Worm (Caenorhabditis elegans) whole organism, L1 larva: Measurements from ENCODE around the gene F21D5.5.

Experiments used
- F16B12.6 ChIP-seq: fragments of 150-350 bp; optimal IDR thresholded peaks from 2 replicates; lab custom pipeline; 2014; ENCODE audit warnings: missing biosample characterization, missing genetic modification characterization
- Y116A8C.19 ChIP-seq: sonication (generic microtip); optimal IDR thresholded peaks from 2 replicates; lab custom pipeline; 2016; ENCODE audit warnings: missing compliant biosample characterization, missing genetic modification characterization, borderline replicate concordance
- ceh-63 ChIP-seq: fragments of 200-800 bp; sonication (Bioruptor generic); optimal IDR thresholded peaks from 2 replicates; lab custom pipeline; 2018; ENCODE audit warnings: mild to moderate bottlenecking, missing genetic modification characterization, missing compliant biosample characterization
- ceh-82 ChIP-seq, 3 experiments: fragments of 150-350 bp in 1 of 3; sonication (generic microtip) in 2 of 3; optimal IDR thresholded peaks; 2 replicates each; lab custom pipeline; 2014 to 2017; ENCODE audit warnings: missing biosample characterization in 3 of 3, missing genetic modification characterization in 3 of 3
- ces-1 ChIP-seq: fragments of 150-350 bp; optimal IDR thresholded peaks from 2 replicates; lab custom pipeline; 2014; ENCODE audit warnings: missing biosample characterization, missing genetic modification reagents, missing genetic modification characterization
- dpl-1 ChIP-seq, 3 experiments: fragments of 150-350 bp in 2 of 3; sonication (generic microtip) in 1 of 3; optimal IDR thresholded peaks; 2 replicates each; lab custom pipeline; 2014 to 2017; ENCODE audit warnings: missing biosample characterization in 3 of 3, missing genetic modification characterization in 3 of 3, missing genetic modification reagents in 3 of 3
- dsc-1 ChIP-seq: sonication (generic microtip); optimal IDR thresholded peaks from 2 replicates; lab custom pipeline; 2016; ENCODE audit warnings: mild to moderate bottlenecking, missing genetic modification characterization, missing compliant biosample characterization
- efl-1 ChIP-seq, 4 experiments: fragments of 150-350 bp; optimal IDR thresholded peaks in 3 of 4; peaks in 1 of 4; 1 replicate in 1 of 4; 2 replicates in 3 of 4; lab custom pipeline; 2014; ENCODE audit warnings: missing biosample characterization in 2 of 4, missing genetic modification characterization in 2 of 4, missing genetic modification reagents in 2 of 4
- efl-3 ChIP-seq: fragments of 200-800 bp; sonication (Bioruptor generic); optimal IDR thresholded peaks from 2 replicates; lab custom pipeline; 2018; ENCODE audit warnings: mild to moderate bottlenecking, missing genetic modification characterization, missing compliant biosample characterization
- ets-5 ChIP-seq: fragments of 200-800 bp; sonication (Bioruptor generic); IDR thresholded peaks from 2 replicates; pipeline ENCODE4 v1.3.6; 2022; ENCODE audit warnings: missing genetic modification characterization, missing compliant biosample characterization
- fkh-10 ChIP-seq: sonication (generic microtip); optimal IDR thresholded peaks from 2 replicates; lab custom pipeline; 2017; ENCODE audit warnings: missing biosample characterization, missing genetic modification reagents, missing genetic modification characterization
- fkh-8 ChIP-seq: sonication (generic microtip); optimal IDR thresholded peaks from 2 replicates; lab custom pipeline; 2016; ENCODE audit warnings: mild to moderate bottlenecking, missing genetic modification characterization, missing compliant biosample characterization
- hpl-2 ChIP-seq: fragments of 150-350 bp; optimal IDR thresholded peaks from 2 replicates; lab custom pipeline; 2014; ENCODE audit warnings: missing biosample characterization, missing genetic modification reagents, missing genetic modification characterization
- irx-1 ChIP-seq: sonication (generic microtip); optimal IDR thresholded peaks from 2 replicates; lab custom pipeline; 2016; ENCODE audit warnings: missing genetic modification characterization, missing compliant biosample characterization
- isw-1 ChIP-seq: fragments of 200-800 bp; sonication (Bioruptor generic); IDR thresholded peaks from 2 replicates; pipeline ENCODE4 v1.3.6; 2022; ENCODE audit warnings: missing genetic modification characterization, missing compliant biosample characterization
- lin-14 ChIP-seq: fragments of 200-800 bp; sonication (Bioruptor generic); optimal IDR thresholded peaks from 2 replicates; lab custom pipeline; 2018; ENCODE audit warnings: mild to moderate bottlenecking, missing genetic modification characterization, moderate library complexity, missing compliant biosample characterization
- lin-15B ChIP-seq: fragments of 150-350 bp; sonication (generic microtip); optimal IDR thresholded peaks from 3 replicates; lab custom pipeline; 2014; ENCODE audit warnings: missing biosample characterization, missing genetic modification characterization
- lin-35 ChIP-seq, 2 experiments: fragments of 150-350 bp; optimal IDR thresholded peaks; 2 replicates each; lab custom pipeline; 2014; ENCODE audit warnings: missing biosample characterization in 2 of 2, missing genetic modification characterization in 2 of 2, missing genetic modification reagents in 2 of 2
- lsy-2 ChIP-seq, 2 experiments: fragments of 150-350 bp; optimal IDR thresholded peaks; 2 replicates each; lab custom pipeline; 2014; ENCODE audit warnings: missing biosample characterization in 2 of 2, missing genetic modification characterization in 2 of 2
- mef-2 ChIP-seq: fragments of 150-350 bp; optimal IDR thresholded peaks from 2 replicates; lab custom pipeline; 2014; ENCODE audit warnings: missing biosample characterization, missing genetic modification characterization
- mep-1 ChIP-seq: fragments of 150-350 bp; optimal IDR thresholded peaks from 2 replicates; lab custom pipeline; 2014; ENCODE audit warnings: missing biosample characterization, missing genetic modification characterization
- nhr-11 ChIP-seq: fragments of 150-350 bp; optimal IDR thresholded peaks from 2 replicates; lab custom pipeline; 2014; ENCODE audit warnings: missing biosample characterization, missing genetic modification characterization
- nhr-12 ChIP-seq: sonication (generic microtip); optimal IDR thresholded peaks from 2 replicates; lab custom pipeline; 2017; ENCODE audit warnings: missing biosample characterization, missing genetic modification characterization
- nhr-20 ChIP-seq: sonication (generic microtip); optimal IDR thresholded peaks from 2 replicates; lab custom pipeline; 2016; ENCODE audit warnings: mild to moderate bottlenecking, missing genetic modification characterization, missing compliant biosample characterization
- nhr-28 ChIP-seq: fragments of 150-350 bp; optimal IDR thresholded peaks from 2 replicates; lab custom pipeline; 2014; ENCODE audit warnings: missing biosample characterization, missing genetic modification characterization
- nhr-47 ChIP-seq: sonication (generic microtip); optimal IDR thresholded peaks from 2 replicates; lab custom pipeline; 2016; ENCODE audit warnings: mild to moderate bottlenecking, missing genetic modification characterization, moderate library complexity, missing compliant biosample characterization
- nhr-71 ChIP-seq: sonication (generic microtip); optimal IDR thresholded peaks from 2 replicates; lab custom pipeline; 2016; ENCODE audit warnings: mild to moderate bottlenecking, missing genetic modification characterization, moderate library complexity, missing compliant biosample characterization
- nhr-77 ChIP-seq: fragments of 150-350 bp; optimal IDR thresholded peaks from 2 replicates; lab custom pipeline; 2014; ENCODE audit warnings: missing biosample characterization, missing genetic modification characterization
- nhr-90 ChIP-seq: sonication (generic microtip); optimal IDR thresholded peaks from 2 replicates; lab custom pipeline; 2016; ENCODE audit warnings: mild to moderate bottlenecking, missing genetic modification characterization, missing compliant biosample characterization; ENCODE audit not compliant: poor library complexity
- rnt-1 ChIP-seq: sonication (generic microtip); optimal IDR thresholded peaks from 2 replicates; lab custom pipeline; 2016; ENCODE audit warnings: mild to moderate bottlenecking, missing genetic modification characterization, moderate library complexity, missing compliant biosample characterization
- skn-1 ChIP-seq: fragments of 150-350 bp; optimal IDR thresholded peaks from 2 replicates; lab custom pipeline; 2014; ENCODE audit warnings: missing biosample characterization, missing genetic modification characterization
- snpc-4 ChIP-seq: fragments of 150-350 bp; optimal IDR thresholded peaks from 2 replicates; lab custom pipeline; 2014; ENCODE audit warnings: missing biosample characterization, missing genetic modification characterization
- snu-23 ChIP-seq: sonication (generic microtip); optimal IDR thresholded peaks from 2 replicates; lab custom pipeline; 2016; ENCODE audit warnings: missing genetic modification characterization, missing compliant biosample characterization
- sox-4 ChIP-seq: sonication (generic microtip); optimal IDR thresholded peaks from 2 replicates; lab custom pipeline; 2016; ENCODE audit warnings: missing genetic modification characterization, missing compliant biosample characterization
- sptf-1 ChIP-seq: fragments of 150-350 bp; optimal IDR thresholded peaks from 2 replicates; lab custom pipeline; 2014; ENCODE audit warnings: missing biosample characterization, missing genetic modification characterization
- swsn-7 ChIP-seq: sonication (generic microtip); optimal IDR thresholded peaks from 2 replicates; lab custom pipeline; 2016; ENCODE audit warnings: missing genetic modification characterization, missing compliant biosample characterization
- tbx-2 ChIP-seq: sonication (generic microtip); optimal IDR thresholded peaks from 2 replicates; lab custom pipeline; 2016; ENCODE audit warnings: missing genetic modification characterization, missing compliant biosample characterization
- unc-86 ChIP-seq: sonication (generic microtip); optimal IDR thresholded peaks from 2 replicates; lab custom pipeline; 2016; ENCODE audit warnings: missing genetic modification characterization, missing compliant biosample characterization
- unc-98 ChIP-seq: fragments of 200-800 bp; sonication (Bioruptor generic); IDR thresholded peaks from 2 replicates; pipeline ENCODE4 v1.3.6; 2022; ENCODE audit warnings: missing genetic modification characterization, missing compliant biosample characterization
- vab-15 ChIP-seq: sonication (generic microtip); optimal IDR thresholded peaks from 2 replicates; lab custom pipeline; 2017; ENCODE audit warnings: missing genotype, mild to moderate bottlenecking, missing genetic modification characterization, missing compliant biosample characterization
- xbp-1 ChIP-seq: sonication (generic microtip); optimal IDR thresholded peaks from 2 replicates; lab custom pipeline; 2016; ENCODE audit warnings: missing genetic modification characterization, missing compliant biosample characterization
- zip-4 ChIP-seq: fragments of 200-800 bp; sonication (Bioruptor generic); optimal IDR thresholded peaks from 2 replicates; lab custom pipeline; 2018; ENCODE audit warnings: mild to moderate bottlenecking, missing genetic modification characterization, moderate library complexity, missing compliant biosample characterization

The F21D5.5 gene

DNA sequence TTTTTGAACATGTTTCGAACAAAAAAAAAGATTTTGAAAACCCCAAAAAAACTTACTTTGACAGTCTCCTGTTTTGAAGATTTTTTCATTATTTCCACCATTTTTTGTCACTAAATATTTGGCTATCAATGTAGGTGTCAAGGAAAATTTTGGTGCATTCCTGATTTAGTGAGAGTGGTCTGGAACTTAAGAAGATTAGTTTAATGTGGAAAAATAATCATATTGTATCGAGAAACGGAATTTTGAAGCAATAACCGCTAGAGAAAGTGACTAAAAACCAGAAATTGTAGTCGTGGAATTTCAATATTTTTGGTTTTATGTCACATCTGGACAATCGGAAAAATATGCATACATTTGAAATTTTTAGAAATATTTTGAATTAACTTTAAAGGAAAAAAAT is 22.7 kb upstream of the F21D5.5 start, which contains the start of the genes F20C5.11 and klp-11:
F20C5.11 (minus strand) TSS at position 101 of the 400 bp plus-strand sequence.
klp-11 (minus strand) TSS at position 171 of the 400 bp plus-strand sequence.
- TF ChIP-seq nhr-11 (tag; lab: Kevin White, UChicago) (no peak), snu-23 (GFP tag; lab: Kevin White, UChicago) (no peak), nhr-47 (no peak), unc-98 (GFP tag; lab: Robert Waterston, UW) (no peak), efl-3 (no peak), nhr-77 (tag; lab: Kevin White, UChicago) (no peak), nhr-20 (tag; lab: Kevin White, UChicago) (no peak), F16B12.6 (tag; lab: Kevin White, UChicago) (no peak), ceh-63 (GFP tag; lab: Kevin White, UChicago) (no peak), lin-15B (tag; lab: Kevin White, UChicago) (no peak), fkh-10 (GFP tag; lab: Kevin White, UChicago) (no peak), ets-5 (GFP tag; lab: Robert Waterston, UW) (no peak), nhr-12 (tag; lab: Kevin White, UChicago) (no peak), dsc-1 (no peak), hpl-2 (GFP tag; lab: Kevin White, UChicago) (no peak), tbx-2 (tag; lab: Kevin White, UChicago) (no peak), nhr-71 (tag; lab: Kevin White, UChicago) (no peak), sox-4 (tag; lab: Kevin White, UChicago) (no peak), Y116A8C.19 (tag; lab: Kevin White, UChicago) (no peak)

DNA sequence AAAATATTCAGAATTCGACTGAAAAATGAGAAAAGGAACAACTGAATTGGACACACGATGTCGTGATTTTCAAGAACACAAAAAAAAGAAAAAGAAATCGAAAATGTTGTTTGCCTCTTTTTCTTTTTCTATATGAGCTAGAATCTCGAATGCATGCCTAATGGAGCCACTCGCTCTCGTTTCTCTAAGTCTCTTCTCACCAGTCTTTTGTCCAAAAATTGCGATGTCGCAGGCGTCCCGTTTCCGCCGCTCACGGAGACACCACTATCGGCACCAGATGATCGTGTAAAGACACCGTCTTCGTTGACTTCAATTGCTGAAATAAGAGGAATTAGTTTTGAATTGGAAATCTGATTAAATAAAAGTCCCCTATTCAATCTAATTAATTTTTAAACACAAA is 19.4 kb upstream of the F21D5.5 start:
- TF ChIP-seq nhr-28 (no peak), xbp-1 (tag; lab: Kevin White, UChicago) (peak; percentile 4), lsy-2 (tag; optimal IDR thresholded peaks at IDR 0.05; lab: Kevin White, UChicago) (peak; percentile 4 to 50), nhr-90 (tag; lab: Kevin White, UChicago) (no peak), ces-1 (GFP tag; lab: Kevin White, UChicago) (no peak), ets-5 (GFP tag; lab: Robert Waterston, UW) (no peak), mef-2 (tag; lab: Kevin White, UChicago) (no peak), unc-86 (peak; percentile 47), unc-98 (GFP tag; lab: Robert Waterston, UW) (no peak), nhr-47 (peak; percentile 54), swsn-7 (tag; lab: Kevin White, UChicago) (peak; percentile 42), lin-35 (GFP tag; optimal IDR thresholded peaks at IDR 0.05; lab: Kevin White, UChicago) (peak in 1 of 2 experiments; percentile 43), fkh-8 (tag; lab: Kevin White, UChicago) (peak; percentile 57), isw-1 (GFP tag; lab: Robert Waterston, UW) (peak; percentile 31; the same call in 1 of the 2 replicates), ceh-82 (tag; optimal IDR thresholded peaks at IDR 0.05; lab: Kevin White, UChicago) (peak; percentile 2 to 65 (median 26)), sptf-1 (tag; lab: Kevin White, UChicago) (no peak), vab-15 (no peak), skn-1 (tag; lab: Kevin White, UChicago) (peak; percentile 17), mep-1 (tag; lab: Kevin White, UChicago) (peak; percentile 5), rnt-1 (tag; lab: Kevin White, UChicago) (peak; percentile 34), Y116A8C.19 (tag; lab: Kevin White, UChicago) (no peak), lin-15B (tag; lab: Kevin White, UChicago) (no peak), efl-1 (optimal IDR thresholded peaks at IDR 0.05; lab: Kevin White, UChicago) (peak; percentile 38 to 50), efl-1 (GFP tag; optimal IDR thresholded peaks at IDR 0.05 in 1 of 2; lab: Kevin White, UChicago) (peak in 1 of 2 experiments; percentile 13), dpl-1 (GFP tag; optimal IDR thresholded peaks at IDR 0.05; lab: Kevin White, UChicago) (peak in 1 of 3 experiments; percentile 28), lin-14 (GFP tag; lab: Kevin White, UChicago) (peak; percentile 84), irx-1 (tag; lab: Kevin White, UChicago) (peak; percentile 43), fkh-10 (GFP tag; lab: Kevin White, UChicago) (peak; percentile 40), snpc-4 (no peak), snu-23 (GFP tag; lab: Kevin White, UChicago) (peak; percentile 21), ceh-63 (GFP tag; lab: Kevin White, UChicago) (no peak), nhr-71 (tag; lab: Kevin White, UChicago) (peak; percentile 56), zip-4 (GFP tag; lab: Kevin White, UChicago) (no peak)
